Fruit fly (Drosophila melanogaster): Measurements from ENCODE around the gene promL.

The promL gene

DNA sequence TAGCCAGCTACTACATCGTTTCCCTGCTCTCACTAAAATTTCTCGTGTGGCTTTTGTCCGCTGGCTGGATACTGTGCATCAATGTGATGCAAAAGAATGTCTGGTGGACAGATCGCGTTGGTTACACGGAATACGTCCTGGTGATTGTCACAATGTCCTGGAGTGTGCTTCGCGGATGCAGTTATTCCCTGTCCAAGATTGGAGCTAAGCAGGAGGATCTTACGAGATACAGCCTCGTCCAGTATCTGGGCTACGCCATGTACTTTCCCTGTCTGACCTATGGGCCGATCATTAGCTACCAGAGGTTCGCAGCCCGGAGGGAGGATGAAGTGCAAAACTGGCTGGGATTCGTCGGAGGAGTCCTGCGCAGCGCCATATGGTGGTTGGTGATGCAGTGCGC is 35.1 kb upstream of the promL start:
- TF ChIP-seq lola (GFP tag; optimal IDR thresholded peaks at IDR 0.05) (no peak), CG32264 (GFP tag; optimal IDR thresholded peaks at IDR 0.05) (no peak), dsf (GFP tag; optimal IDR thresholded peaks at IDR 0.05; ENCODE audit: borderline replicate concordance) (no peak), brk (GFP tag; optimal IDR thresholded peaks at IDR 0.05) (no peak), OdsH (GFP tag; optimal IDR thresholded peaks at IDR 0.05) (no peak), CrebA (GFP tag; optimal IDR thresholded peaks at IDR 0.05; ENCODE audit: borderline replicate concordance) (no peak), psq (GFP tag; optimal IDR thresholded peaks at IDR 0.05) (no peak), CG9705 (GFP tag; optimal IDR thresholded peaks at IDR 0.05) (no peak), pan (optimal IDR thresholded peaks at IDR 0.05) (no peak), woc (GFP tag; optimal IDR thresholded peaks at IDR 0.05) (no peak)

DNA sequence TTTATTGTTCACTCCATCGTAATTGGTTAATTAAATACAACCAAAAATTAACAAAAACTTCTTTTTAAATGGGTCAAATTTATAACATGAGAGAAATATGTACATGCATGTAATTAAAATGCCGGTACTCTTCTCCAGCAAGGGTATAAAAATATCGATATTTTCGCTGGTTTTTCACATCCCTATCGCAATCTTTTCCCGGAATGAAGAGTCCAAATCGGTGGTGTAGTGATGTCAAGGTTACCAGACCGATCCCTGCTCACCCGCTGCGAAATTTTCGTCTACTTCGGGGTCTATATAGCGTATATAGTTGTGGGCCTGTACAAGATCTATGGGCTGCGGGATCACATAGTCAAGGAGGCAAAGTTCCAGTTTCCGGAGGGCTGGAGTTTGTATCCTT is 34.4 kb upstream of the promL start, which contains the start of gene rasp:
TSS of gene rasp (plus strand) at position 213 of the 400 bp plus-strand sequence.
- TF ChIP-seq Vsx2 (GFP tag; optimal IDR thresholded peaks at IDR 0.05; ENCODE audit: partially characterized antibody): no peak
- no peak for TF ChIP-seq Rel (GFP tag; optimal IDR thresholded peaks at IDR 0.05)
- peak; percentile 59 for TF ChIP-seq Rel (tag; optimal IDR thresholded peaks at IDR 0.05)

DNA sequence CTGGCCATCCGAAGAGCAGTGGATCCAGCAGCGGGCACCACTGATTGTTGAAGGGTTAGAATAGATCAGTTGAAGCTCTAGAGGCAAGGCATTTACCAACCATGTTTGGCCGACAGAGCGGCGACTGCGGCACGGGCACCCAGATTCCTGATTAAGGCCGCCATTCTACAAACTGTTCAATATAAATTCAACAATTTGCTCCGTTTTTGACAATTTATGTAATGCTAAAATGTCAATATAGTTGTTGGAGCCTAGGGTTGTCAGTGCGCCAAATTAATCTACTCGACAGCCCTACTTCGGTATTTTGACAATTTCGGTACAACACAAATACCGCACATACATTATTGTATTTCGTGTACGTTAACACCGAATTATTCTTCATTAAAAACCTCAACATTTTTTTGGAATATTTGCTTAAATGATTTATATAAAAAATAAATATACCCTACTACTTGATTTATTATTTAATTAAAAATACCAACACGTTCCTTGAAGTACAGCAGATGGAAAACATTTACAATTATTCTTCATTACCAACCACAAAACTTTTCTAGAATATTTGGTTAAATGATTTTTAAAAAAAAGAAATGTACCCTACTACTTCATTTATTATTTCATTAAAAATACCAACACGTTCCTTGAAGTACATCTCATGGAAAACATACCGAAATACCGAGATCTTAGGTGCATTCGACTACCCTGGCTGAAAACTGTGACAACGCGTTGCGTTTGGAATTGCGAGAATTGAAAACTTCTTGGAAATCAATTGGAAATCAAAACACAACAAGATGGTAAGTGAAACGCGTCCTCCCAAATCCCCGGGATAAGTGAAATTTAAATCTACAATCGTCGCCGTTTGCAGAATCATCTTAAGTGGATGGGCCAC is 32.0 kb upstream of the promL start, which contains the start of the genes ND-30 and CG15812:
TSS of gene ND-30 (minus strand) at position 270 of the 886 bp plus-strand sequence.
TSS of gene CG15812 (plus strand) at position 683 of the 886 bp plus-strand sequence.
- TF ChIP-seq foxo (GFP tag; optimal IDR thresholded peaks at IDR 0.05) (peak in 1 of 2 experiments; percentile 21), dmrt93B (GFP tag; optimal IDR thresholded peaks at IDR 0.05) (no peak), Dif (GFP tag; optimal IDR thresholded peaks at IDR 0.05; ENCODE audit: partially characterized antibody) (no peak), Jra (GFP tag; optimal IDR thresholded peaks at IDR 0.05) (no peak), psq (GFP tag; optimal IDR thresholded peaks at IDR 0.05) (peak; percentile 22), Hnf4 (GFP tag; optimal IDR thresholded peaks at IDR 0.05) (no peak), sv (GFP tag; optimal IDR thresholded peaks at IDR 0.05) (no peak), Rel (GFP tag; optimal IDR thresholded peaks at IDR 0.05) (no peak), Rel (tag; optimal IDR thresholded peaks at IDR 0.05) (no peak), Hr83 (GFP tag; optimal IDR thresholded peaks at IDR 0.05; ENCODE audit: poor library complexity, severe bottlenecking) (peak; percentile 5), Sp1 (GFP tag; optimal IDR thresholded peaks at IDR 0.05) (no peak), sage (GFP tag; optimal IDR thresholded peaks at IDR 0.05) (no peak), Vsx2 (GFP tag; optimal IDR thresholded peaks at IDR 0.05; ENCODE audit: partially characterized antibody) (no peak), CG32264 (GFP tag; optimal IDR thresholded peaks at IDR 0.05) (no peak)

DNA sequence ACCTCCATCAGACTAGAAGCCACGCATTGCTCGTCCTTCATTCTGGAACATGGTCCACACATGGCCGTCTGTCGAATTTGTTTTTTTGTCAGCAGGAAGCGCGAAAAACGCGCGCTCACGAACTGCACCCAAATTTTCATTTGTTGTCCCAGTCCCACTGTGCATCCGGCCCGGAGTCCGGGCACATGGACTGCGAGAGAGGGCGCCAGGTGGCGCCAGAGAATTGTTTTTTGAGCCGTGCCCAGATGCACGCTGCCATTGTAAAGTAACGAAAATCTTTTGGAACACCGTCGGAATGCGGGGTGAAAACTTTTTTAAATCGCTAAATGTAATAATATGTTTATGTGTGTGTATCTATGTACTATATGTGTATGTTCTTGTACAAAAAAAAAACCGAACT is 30.1 kb upstream of the promL start:
- TF ChIP-seq jim (GFP tag; optimal IDR thresholded peaks at IDR 0.05) (no peak), br (GFP tag; optimal IDR thresholded peaks at IDR 0.05) (no peak), sage (GFP tag; optimal IDR thresholded peaks at IDR 0.05) (no peak), foxo (GFP tag; optimal IDR thresholded peaks at IDR 0.05) (no peak), fru (GFP tag; optimal IDR thresholded peaks at IDR 0.05) (no peak), Vsx2 (GFP tag; optimal IDR thresholded peaks at IDR 0.05; ENCODE audit: partially characterized antibody) (no peak), HLH106 (tag; optimal IDR thresholded peaks at IDR 0.05) (no peak), brk (GFP tag; optimal IDR thresholded peaks at IDR 0.05) (no peak), CG9705 (GFP tag; optimal IDR thresholded peaks at IDR 0.05) (no peak), usp (GFP tag; optimal IDR thresholded peaks at IDR 0.05) (no peak)

DNA sequence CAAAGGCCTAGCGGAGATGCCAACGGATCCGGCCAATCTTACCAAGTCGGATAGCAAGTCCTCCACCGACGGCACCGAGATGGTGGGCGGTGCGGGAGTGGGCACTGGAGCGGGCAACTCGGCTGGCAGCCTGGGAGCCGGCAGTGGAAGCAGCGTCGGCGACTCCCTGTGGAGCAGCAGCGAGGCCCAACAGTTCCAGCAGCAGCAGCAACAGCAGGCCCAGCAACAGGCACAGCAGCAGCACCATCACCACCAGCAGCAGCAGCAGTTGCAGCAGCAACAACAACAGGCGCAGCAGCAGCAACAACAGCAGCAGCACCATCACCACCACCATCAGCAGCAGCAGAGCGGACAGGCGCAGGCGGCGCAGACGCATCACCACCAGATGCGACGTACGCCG is 22.9 kb upstream of the promL start:
- TF ChIP-seq Dfd (GFP tag; optimal IDR thresholded peaks at IDR 0.05) (peak; percentile 92), psq (GFP tag; optimal IDR thresholded peaks at IDR 0.05) (no peak)

Measured in whole organism, wandering third instar larva.